Worm (Caenorhabditis elegans) whole organism, early embryonic: ENCODE measurements around the gene C04G6.2.

ENCODE experiments used
- B0310.2 ChIP-seq: sonication (generic microtip); optimal IDR thresholded peaks from 2 replicates; lab custom pipeline; 2016; ENCODE audit warnings: mild to moderate bottlenecking, missing genetic modification characterization, missing compliant biosample characterization
- F13C5.2 ChIP-seq: sonication (generic microtip); optimal IDR thresholded peaks from 2 replicates; lab custom pipeline; 2017; ENCODE audit warnings: mild to moderate bottlenecking, missing genetic modification characterization, inconsistent platforms, missing compliant biosample characterization
- aly-1 ChIP-seq: sonication (generic microtip); optimal IDR thresholded peaks from 2 replicates; lab custom pipeline; 2016; ENCODE audit warnings: missing genetic modification characterization, missing compliant biosample characterization
- ama-1 ChIP-seq: fragments of 150-350 bp; optimal IDR thresholded peaks from 2 replicates; lab custom pipeline; 2014
- ceh-13 ChIP-seq: fragments of 200-800 bp; sonication (Bioruptor generic); optimal IDR thresholded peaks from 2 replicates; lab custom pipeline; 2018; ENCODE audit warnings: mild to moderate bottlenecking, missing genetic modification characterization, missing compliant biosample characterization
- ceh-36 ChIP-seq: sonication (generic microtip); optimal IDR thresholded peaks from 2 replicates; lab custom pipeline; 2016; ENCODE audit warnings: missing genetic modification characterization, inconsistent platforms, missing compliant biosample characterization
- ets-7 ChIP-seq: sonication (generic microtip); optimal IDR thresholded peaks from 2 replicates; lab custom pipeline; 2016; ENCODE audit warnings: missing genotype, missing genetic modification characterization, missing compliant biosample characterization
- flt-1 ChIP-seq: fragments of 200-800 bp; sonication (Bioruptor generic); IDR thresholded peaks from 2 replicates; pipeline ENCODE4 v1.3.6; 2022; ENCODE audit warnings: missing genetic modification characterization, missing compliant biosample characterization
- hmbx-1 ChIP-seq: sonication (generic microtip); optimal IDR thresholded peaks from 2 replicates; lab custom pipeline; 2016; ENCODE audit warnings: mild to moderate bottlenecking, missing genetic modification characterization, missing compliant biosample characterization
- hmg-4 ChIP-seq: fragments of 200-800 bp; sonication (Bioruptor generic); optimal IDR thresholded peaks from 2 replicates; lab custom pipeline; 2018; ENCODE audit warnings: mild to moderate bottlenecking, missing genetic modification characterization, missing compliant biosample characterization
- hnd-1 ChIP-seq: sonication (generic microtip); optimal IDR thresholded peaks from 2 replicates; lab custom pipeline; 2016; ENCODE audit warnings: missing genetic modification characterization, missing compliant biosample characterization
- pes-1 ChIP-seq: fragments of 200-800 bp; sonication (Bioruptor generic); IDR thresholded peaks from 2 replicates; pipeline ENCODE4 v1.3.6; 2022; ENCODE audit warnings: missing genetic modification reagents, missing genetic modification characterization, missing compliant biosample characterization
- scrt-1 ChIP-seq: fragments of 200-800 bp; sonication (Bioruptor generic); IDR thresholded peaks from 2 replicates; pipeline ENCODE4 v1.3.6; 2022; ENCODE audit warnings: missing genetic modification characterization, missing compliant biosample characterization
- sea-1 ChIP-seq: fragments of 200-800 bp; sonication (Bioruptor generic); conservative IDR thresholded peaks from 2 replicates; pipeline ENCODE4 v1.3.6; 2022; ENCODE audit warnings: missing genetic modification characterization, missing compliant biosample characterization
- tbx-11 ChIP-seq: fragments of 200-800 bp; sonication (Bioruptor generic); IDR thresholded peaks from 2 replicates; pipeline ENCODE4 v1.3.6; 2022; ENCODE audit warnings: missing genetic modification characterization, missing compliant biosample characterization
- tbx-37 ChIP-seq: fragments of 200-800 bp; sonication (Bioruptor generic); conservative IDR thresholded peaks from 2 replicates; pipeline ENCODE4 v1.3.6; 2022; ENCODE audit warnings: missing genetic modification reagents, missing genetic modification characterization, missing compliant biosample characterization
- tra-4 ChIP-seq: sonication (generic microtip); optimal IDR thresholded peaks from 2 replicates; lab custom pipeline; 2017; ENCODE audit warnings: missing genetic modification characterization, missing compliant biosample characterization

Gene C04G6.2

DNA sequence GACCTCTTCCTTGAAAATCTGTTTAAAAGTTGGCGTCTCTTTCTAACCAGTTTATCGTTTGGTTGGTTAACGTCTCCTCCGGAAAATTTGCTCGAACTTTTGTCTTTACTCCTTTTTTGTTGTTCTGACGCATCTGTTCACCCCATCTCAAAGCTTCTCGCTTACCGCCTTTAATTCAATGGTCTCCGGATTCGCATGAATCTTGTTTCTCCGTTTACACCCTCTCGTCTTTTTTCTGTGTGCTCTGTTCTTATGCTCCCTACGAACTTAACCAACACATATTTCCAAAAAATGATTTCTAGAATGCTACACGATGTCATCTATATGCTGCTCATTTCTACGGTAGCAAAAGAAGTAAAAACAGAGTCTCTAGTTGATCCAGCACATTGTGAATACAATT is 37.0 kb downstream of the C04G6.2 start, which contains the start of gene lgc-56:
Gene lgc-56, plus strand, starts transcription at position 301 of the 400 bp plus-strand sequence.
- no peak for TF ChIP-seq aly-1 (tag; lab: Kevin White, UChicago)
- TF ChIP-seq F13C5.2 (tag; lab: Kevin White, UChicago) = no peak
- TF ChIP-seq sea-1 (GFP tag; lab: Robert Waterston, UW) = no peak
- TF ChIP-seq ama-1 = no peak
- TF ChIP-seq B0310.2 (tag; lab: Kevin White, UChicago) = no peak
- no peak for TF ChIP-seq tbx-11
- TF ChIP-seq ceh-13 (GFP tag; lab: Kevin White, UChicago) = no peak
- TF ChIP-seq tra-4 (tag; lab: Kevin White, UChicago) = no peak
- TF ChIP-seq ceh-36 (tag; lab: Kevin White, UChicago) = no peak
- TF ChIP-seq pes-1 (GFP tag; lab: Robert Waterston, UW) = no peak
- no peak for TF ChIP-seq hmg-4
- TF ChIP-seq hnd-1 (tag; lab: Kevin White, UChicago) = no peak

DNA sequence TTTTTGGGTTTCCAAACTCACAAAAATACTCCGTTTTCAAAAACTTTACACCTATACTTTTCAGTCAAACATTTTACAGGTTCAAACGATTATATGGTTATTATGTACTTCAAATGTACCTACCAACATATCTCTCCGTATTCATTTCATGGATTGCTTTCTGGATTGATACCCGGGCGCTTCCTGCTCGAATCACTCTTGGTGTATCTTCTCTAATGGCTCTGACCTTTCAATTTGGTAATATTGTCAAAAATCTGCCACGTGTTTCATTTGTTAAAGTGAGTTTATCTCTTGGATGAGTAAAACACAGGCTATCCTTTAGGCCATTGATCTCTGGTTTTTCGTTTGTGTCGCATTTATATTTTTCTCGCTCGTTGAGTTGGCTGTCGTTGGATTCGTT is 38.8 kb downstream of the C04G6.2 start:
- TF ChIP-seq ets-7 (tag; lab: Kevin White, UChicago) (no peak), ceh-36 (tag; lab: Kevin White, UChicago) (no peak), B0310.2 (tag; lab: Kevin White, UChicago) (no peak), ceh-13 (GFP tag; lab: Kevin White, UChicago) (no peak), hnd-1 (tag; lab: Kevin White, UChicago) (no peak), flt-1 (GFP tag; lab: Robert Waterston, UW) (no peak), tbx-37 (no peak), aly-1 (tag; lab: Kevin White, UChicago) (no peak), tbx-11 (no peak), ama-1 (no peak), scrt-1 (GFP tag; lab: Robert Waterston, UW) (no peak), tra-4 (tag; lab: Kevin White, UChicago) (no peak), hmg-4 (no peak), hmbx-1 (tag; lab: Kevin White, UChicago) (no peak), sea-1 (GFP tag; lab: Robert Waterston, UW) (no peak), pes-1 (GFP tag; lab: Robert Waterston, UW) (no peak), F13C5.2 (tag; lab: Kevin White, UChicago) (no peak)

DNA sequence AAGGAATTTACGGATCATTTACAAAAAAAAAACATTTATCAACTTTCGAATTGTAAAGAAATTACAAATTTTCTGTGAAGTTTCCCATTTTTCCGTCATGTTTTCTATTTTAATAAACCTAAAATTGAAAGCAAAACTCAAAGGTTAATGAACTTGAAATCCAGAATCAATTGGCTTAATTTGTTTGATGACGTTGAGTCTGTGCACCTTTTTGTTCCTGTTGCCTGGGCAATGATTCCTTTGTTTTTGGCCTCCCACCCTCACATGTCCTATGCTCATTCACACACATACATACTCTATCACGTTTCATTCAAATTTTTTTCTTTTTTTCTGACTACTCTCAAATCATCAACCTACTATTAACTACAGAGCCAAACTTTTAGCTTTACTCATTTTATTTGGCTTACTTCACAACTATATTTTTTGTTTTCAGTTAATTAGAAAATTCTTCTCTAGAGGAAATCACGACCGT is 43.3 kb downstream of the C04G6.2 start, which contains the start of gene F58A6.2:
Gene F58A6.2, plus strand, starts transcription at position 422 of the 472 bp plus-strand sequence.
- no peak for TF ChIP-seq tra-4 (tag; lab: Kevin White, UChicago)
- TF ChIP-seq hnd-1 (tag; lab: Kevin White, UChicago) = no peak
- no peak for TF ChIP-seq pes-1 (GFP tag; lab: Robert Waterston, UW)
- no peak for TF ChIP-seq F13C5.2 (tag; lab: Kevin White, UChicago)
- no peak for TF ChIP-seq ceh-36 (tag; lab: Kevin White, UChicago)
- no peak for TF ChIP-seq ets-7 (tag; lab: Kevin White, UChicago)
- TF ChIP-seq hmg-4 = no peak
- TF ChIP-seq ama-1 = no peak
- no peak for TF ChIP-seq scrt-1 (GFP tag; lab: Robert Waterston, UW)
- TF ChIP-seq flt-1 (GFP tag; lab: Robert Waterston, UW) = no peak
- TF ChIP-seq tbx-11 = no peak
- TF ChIP-seq tbx-37 = no peak
- no peak for TF ChIP-seq hmbx-1 (tag; lab: Kevin White, UChicago)
- TF ChIP-seq ceh-13 (GFP tag; lab: Kevin White, UChicago) = no peak
- TF ChIP-seq aly-1 (tag; lab: Kevin White, UChicago) = no peak
- no peak for TF ChIP-seq sea-1 (GFP tag; lab: Robert Waterston, UW)
- no peak for TF ChIP-seq B0310.2 (tag; lab: Kevin White, UChicago)

DNA sequence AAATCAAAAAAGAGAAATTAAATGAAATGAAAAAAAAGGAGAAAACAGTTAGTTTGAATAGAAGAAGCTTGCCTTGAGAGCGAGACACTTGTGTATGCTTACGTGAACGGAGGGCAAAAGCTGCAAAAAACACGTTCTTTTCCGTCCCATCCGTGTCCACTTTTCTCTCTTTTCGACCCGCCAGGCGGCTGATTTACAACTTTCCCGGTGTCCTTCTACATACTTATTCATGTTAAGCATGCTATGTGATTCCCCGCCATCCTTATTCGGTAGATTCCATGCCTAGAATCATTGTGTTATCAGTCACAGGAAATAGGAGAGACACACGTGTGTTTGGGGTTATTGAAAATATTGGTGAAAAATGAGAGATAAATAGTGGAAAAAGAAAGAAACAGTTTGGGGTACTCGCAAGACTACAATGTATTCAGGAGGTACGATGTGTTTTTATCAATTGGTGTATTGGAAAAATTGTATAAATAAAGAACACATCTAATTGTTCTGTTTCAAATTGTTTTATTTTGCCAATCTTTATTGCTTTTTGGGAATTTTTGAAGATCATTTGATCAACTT is 49.0 kb downstream of the C04G6.2 start, which contains the start of gene nas-29:
Gene nas-29, minus strand, starts transcription at position 92 of the 570 bp plus-strand sequence.
- TF ChIP-seq F13C5.2 (tag; lab: Kevin White, UChicago) (no peak), ama-1 (no peak), scrt-1 (GFP tag; lab: Robert Waterston, UW) (no peak), ceh-36 (tag; lab: Kevin White, UChicago) (no peak), hnd-1 (tag; lab: Kevin White, UChicago) (no peak), tbx-11 (no peak), ceh-13 (GFP tag; lab: Kevin White, UChicago) (no peak), sea-1 (GFP tag; lab: Robert Waterston, UW) (no peak), B0310.2 (tag; lab: Kevin White, UChicago) (no peak), ets-7 (tag; lab: Kevin White, UChicago) (no peak), tbx-37 (no peak), tra-4 (tag; lab: Kevin White, UChicago) (no peak), hmbx-1 (tag; lab: Kevin White, UChicago) (no peak), flt-1 (GFP tag; lab: Robert Waterston, UW) (no peak)

DNA sequence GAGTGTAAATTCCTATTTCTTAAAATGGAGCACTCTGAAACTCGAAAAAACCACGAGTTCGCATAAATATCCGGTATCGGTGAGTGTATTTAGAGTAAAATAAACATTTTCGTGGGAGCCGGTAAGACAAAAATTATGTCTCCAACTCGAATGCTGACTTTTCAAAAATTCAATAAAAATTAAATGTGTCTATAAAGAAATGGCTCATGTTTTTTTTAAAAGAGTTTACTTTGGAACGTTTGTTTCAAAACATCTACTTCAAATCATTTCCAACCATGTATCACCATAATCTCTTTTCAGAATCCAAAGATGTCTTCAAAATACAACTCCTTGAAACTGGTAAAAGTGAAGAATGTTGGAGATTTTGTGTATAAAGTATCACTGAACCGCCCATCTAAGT is 49.6 kb downstream of the C04G6.2 start, which contains the start of gene F58A6.1:
Gene F58A6.1, plus strand, starts transcription at position 301 of the 400 bp plus-strand sequence.
- no peak for TF ChIP-seq ets-7 (tag; lab: Kevin White, UChicago)
- no peak for TF ChIP-seq ama-1
- no peak for TF ChIP-seq scrt-1 (GFP tag; lab: Robert Waterston, UW)
- no peak for TF ChIP-seq ceh-13 (GFP tag; lab: Kevin White, UChicago)
- TF ChIP-seq tbx-37 = no peak
- TF ChIP-seq hmg-4 = no peak
- no peak for TF ChIP-seq hmbx-1 (tag; lab: Kevin White, UChicago)
- no peak for TF ChIP-seq ceh-36 (tag; lab: Kevin White, UChicago)
- no peak for TF ChIP-seq flt-1 (GFP tag; lab: Robert Waterston, UW)
- no peak for TF ChIP-seq hnd-1 (tag; lab: Kevin White, UChicago)
- TF ChIP-seq aly-1 (tag; lab: Kevin White, UChicago) = no peak
- TF ChIP-seq sea-1 (GFP tag; lab: Robert Waterston, UW) = no peak
- TF ChIP-seq pes-1 (GFP tag; lab: Robert Waterston, UW) = no peak
- TF ChIP-seq tbx-11 = no peak
- no peak for TF ChIP-seq F13C5.2 (tag; lab: Kevin White, UChicago)
- TF ChIP-seq B0310.2 (tag; lab: Kevin White, UChicago) = no peak
- no peak for TF ChIP-seq tra-4 (tag; lab: Kevin White, UChicago)
